Worm (Caenorhabditis elegans): ENCODE data around the gene ttc-39B.

DNA sequence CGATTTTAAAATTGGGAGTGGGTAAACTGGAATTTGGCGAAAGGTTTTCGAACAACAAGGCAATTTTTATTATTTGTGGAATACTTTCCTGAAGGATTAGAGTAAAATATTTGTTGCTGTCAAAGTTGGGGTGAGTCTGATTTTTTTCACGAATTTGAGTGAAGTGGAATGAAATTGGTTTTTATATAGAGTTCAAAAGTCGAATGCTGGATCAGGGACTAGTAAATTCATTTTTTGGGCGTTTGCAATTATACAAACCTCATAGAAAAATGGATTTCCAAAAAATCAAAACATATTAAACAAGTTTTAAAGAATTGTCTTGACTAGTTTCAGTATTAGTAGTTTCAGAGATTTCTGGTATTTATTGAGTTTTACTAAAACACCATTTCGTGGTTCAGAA, 6.2 kb upstream of the ttc-39B start, which contains the start of gene C32D5.7:
- TF ChIP-seq elt-1 (tag; optimal IDR thresholded peaks at IDR 0.05; ENCODE audit: borderline replicate concordance, insufficient read depth): no peak
- TF ChIP-seq ztf-11 (tag; optimal IDR thresholded peaks at IDR 0.05): no peak
- no peak for TF ChIP-seq drap-1 (GFP tag; optimal IDR thresholded peaks at IDR 0.05)
- TF ChIP-seq zip-8 (tag; optimal IDR thresholded peaks at IDR 0.05): no peak
- TF ChIP-seq pha-4 (tag; optimal IDR thresholded peaks at IDR 0.05): no peak

Data from whole organism, mixed stage, embryonic.